Worm (Caenorhabditis elegans): ENCODE measurements around the gene col-162.
A peak's percentile ranks its signal among the peaks of the same experiment; 100 is the strongest.

col-162 gene

DNA sequence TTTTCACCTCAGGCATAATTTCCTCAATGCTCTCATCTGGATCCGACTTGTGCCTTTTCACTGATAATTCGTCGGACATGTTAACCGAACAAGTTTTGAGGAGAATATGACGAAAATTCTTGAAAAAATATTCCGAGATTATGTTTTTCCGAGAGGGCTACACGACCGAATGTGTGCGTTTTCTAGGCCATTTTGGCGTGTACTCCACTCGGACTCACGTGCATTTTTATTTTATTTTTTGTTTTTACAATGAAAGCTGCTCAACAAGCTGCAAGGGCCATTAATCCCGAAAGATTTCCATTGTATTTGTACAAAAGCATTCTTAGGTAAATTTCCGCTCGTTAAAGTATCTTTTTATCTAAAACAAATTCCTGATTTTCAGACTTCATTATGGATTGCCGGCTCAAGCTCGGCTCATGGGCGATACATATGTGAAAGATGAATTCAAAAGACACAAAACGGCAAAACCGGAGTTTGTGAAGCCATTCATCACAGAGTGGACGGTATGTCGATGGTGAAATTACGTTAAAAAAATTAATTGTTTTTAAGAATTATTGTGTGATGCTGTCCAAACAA is 26.5 kb downstream of the col-162 start, which contains the start of the genes F25H9.6 and F25H9.7 (continued):
- TF ChIP-seq ceh-34 (tag; optimal IDR thresholded peaks at IDR 0.05) (peak; percentile 62), rnt-1 (tag; optimal IDR thresholded peaks at IDR 0.05) (peak; percentile 88), sox-2 (GFP tag; IDR thresholded peaks at IDR 0.05) (no peak), lim-6 (tag; optimal IDR thresholded peaks at IDR 0.05) (peak; percentile 86), ceh-2 (tag; optimal IDR thresholded peaks at IDR 0.05) (peak; percentile 97), ets-4 (tag; optimal IDR thresholded peaks at IDR 0.05) (peak; percentile 96), pag-3 (tag; optimal IDR thresholded peaks at IDR 0.05; ENCODE audit: borderline replicate concordance) (peak; percentile 17), hlh-15 (tag; optimal IDR thresholded peaks at IDR 0.05) (peak; percentile 71), ceh-18 (tag; optimal IDR thresholded peaks at IDR 0.05) (peak; percentile 33), nfya-1 (tag; optimal IDR thresholded peaks at IDR 0.05) (peak; percentile 12), hlh-6 (tag; optimal IDR thresholded peaks at IDR 0.05) (peak; percentile 52)

DNA sequence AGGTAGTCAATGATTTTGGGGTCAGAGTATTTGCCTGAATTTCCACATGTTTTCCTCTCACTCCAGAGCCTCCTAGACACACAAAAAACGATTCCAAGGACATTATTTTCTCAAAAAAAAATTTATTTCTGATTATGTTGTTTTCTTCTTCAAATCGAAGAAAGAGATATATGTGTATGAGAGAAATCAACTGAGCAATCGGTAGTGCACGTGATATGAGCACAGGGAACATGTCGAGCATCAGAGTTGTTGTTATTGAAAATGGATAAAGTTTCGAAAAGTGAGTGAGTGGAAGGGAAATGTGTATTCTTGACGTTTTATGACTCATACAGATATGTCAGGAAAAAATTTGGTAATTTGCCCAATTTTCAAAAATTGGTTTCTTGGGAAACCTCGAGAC is 30.3 kb downstream of the col-162 start:
- TF ChIP-seq elt-2 (tag; optimal IDR thresholded peaks at IDR 0.05) (no peak), ceh-34 (tag; optimal IDR thresholded peaks at IDR 0.05) (no peak), K09A11.1 (tag; optimal IDR thresholded peaks at IDR 0.05; ENCODE audit: insufficient read depth) (no peak), hlh-8 (tag; optimal IDR thresholded peaks at IDR 0.05) (no peak), ets-4 (tag; optimal IDR thresholded peaks at IDR 0.05) (no peak), pax-1 (tag; optimal IDR thresholded peaks at IDR 0.05) (no peak), lim-6 (tag; optimal IDR thresholded peaks at IDR 0.05) (no peak), ceh-6 (GFP tag; optimal IDR thresholded peaks at IDR 0.05) (no peak), sdc-2 (tag; optimal IDR thresholded peaks at IDR 0.05) (no peak), ceh-45 (GFP tag; IDR thresholded peaks at IDR 0.05) (no peak), pha-4 (tag; optimal IDR thresholded peaks at IDR 0.05) (no peak), ahr-1 (tag; optimal IDR thresholded peaks at IDR 0.05) (no peak), hlh-6 (tag; optimal IDR thresholded peaks at IDR 0.05) (no peak), nfya-1 (tag; optimal IDR thresholded peaks at IDR 0.05) (no peak), dve-1 (tag; optimal IDR thresholded peaks at IDR 0.05) (no peak)

DNA sequence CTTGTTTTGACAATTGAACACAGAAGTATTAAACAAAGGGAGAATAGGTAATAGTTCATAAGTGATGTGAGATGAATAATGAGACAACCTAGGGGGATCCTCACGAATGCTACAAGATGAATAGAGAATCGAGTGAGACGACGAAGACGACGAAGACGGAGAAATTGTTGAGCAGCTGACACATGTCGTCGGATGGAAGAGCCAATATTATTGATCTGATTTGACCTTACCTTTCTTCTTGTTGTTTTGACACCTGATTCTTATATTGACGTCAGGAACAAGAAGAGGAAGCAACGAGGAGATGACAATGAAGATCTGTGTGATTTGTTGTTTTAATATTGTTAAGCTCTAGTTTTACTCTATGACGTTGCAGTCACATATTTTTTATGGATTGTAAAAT is 31.7 kb downstream of the col-162 start, which contains the start of gene T10G3.1:
Gene T10G3.1, minus strand, starts transcription at position 213 of the 400 bp plus-strand sequence.
- peak; percentile 76 for TF ChIP-seq unc-55 (GFP tag; optimal IDR thresholded peaks at IDR 0.05)
- no peak for TF ChIP-seq lin-11 (tag; optimal IDR thresholded peaks at IDR 0.05)

DNA sequence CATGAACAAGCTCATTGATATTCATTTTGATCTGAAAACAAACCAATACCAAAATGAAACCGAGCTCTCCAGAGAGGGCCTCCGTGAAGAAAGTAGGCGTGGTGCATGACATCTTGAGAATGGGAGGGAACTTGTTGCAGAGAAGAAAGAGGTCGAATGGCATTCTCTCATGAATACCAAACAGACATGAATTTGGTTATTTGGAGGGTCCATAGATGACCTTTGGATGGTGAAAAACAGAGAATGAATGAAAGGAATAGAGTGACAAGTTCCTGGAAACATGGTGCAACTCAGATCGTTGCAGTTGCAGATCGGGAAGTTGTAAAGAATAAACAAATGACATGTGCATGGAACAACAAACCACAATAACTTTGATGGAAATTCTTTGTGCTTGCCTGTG is 34.6 kb downstream of the col-162 start, which contains the start of gene T10G3.8:
Gene T10G3.8, minus strand, starts transcription at position 101 of the 400 bp plus-strand sequence.
- no peak for TF ChIP-seq ceh-45 (GFP tag; IDR thresholded peaks at IDR 0.05)
- no peak for TF ChIP-seq K02D7.2 (tag; optimal IDR thresholded peaks at IDR 0.05)
- no peak for TF ChIP-seq lim-6 (tag; optimal IDR thresholded peaks at IDR 0.05)
- no peak for TF ChIP-seq dve-1 (tag; optimal IDR thresholded peaks at IDR 0.05)
- TF ChIP-seq hlh-8 (tag; optimal IDR thresholded peaks at IDR 0.05), result no peak

DNA sequence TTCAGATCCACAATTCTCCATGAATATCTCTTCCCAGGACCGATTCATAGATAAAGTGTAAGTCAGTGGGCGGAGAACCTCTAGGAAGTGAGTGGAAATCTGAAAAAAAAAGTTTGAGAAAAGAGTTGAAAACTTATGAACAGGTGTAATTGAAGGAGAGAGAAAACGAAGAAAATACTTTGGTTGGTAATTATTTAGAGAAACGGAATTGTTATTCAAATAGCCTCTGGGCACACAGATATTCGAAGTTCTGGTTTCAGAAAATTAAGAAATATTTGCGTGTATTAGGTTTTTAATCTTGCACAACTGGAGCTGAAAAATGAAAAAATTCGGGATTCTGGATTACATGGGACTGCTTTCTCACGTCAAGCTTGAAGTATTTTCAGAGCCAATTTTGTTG is 38.0 kb downstream of the col-162 start, which contains the start of gene T10G3.2:
Gene T10G3.2, minus strand, starts transcription at position 101 of the 400 bp plus-strand sequence.
- TF ChIP-seq ets-4 (tag; optimal IDR thresholded peaks at IDR 0.05) (no peak), fax-1 (tag; optimal IDR thresholded peaks at IDR 0.05) (no peak), fkh-6 (tag; optimal IDR thresholded peaks at IDR 0.05) (no peak), ceh-48 (tag; optimal IDR thresholded peaks at IDR 0.05) (no peak), tbx-7 (tag; optimal IDR thresholded peaks at IDR 0.05) (no peak), pha-2 (tag; optimal IDR thresholded peaks at IDR 0.05) (no peak), ceh-34 (tag; optimal IDR thresholded peaks at IDR 0.05) (no peak), pha-4 (tag; optimal IDR thresholded peaks at IDR 0.05) (no peak), ama-1 (optimal IDR thresholded peaks at IDR 0.05) (no peak)

DNA sequence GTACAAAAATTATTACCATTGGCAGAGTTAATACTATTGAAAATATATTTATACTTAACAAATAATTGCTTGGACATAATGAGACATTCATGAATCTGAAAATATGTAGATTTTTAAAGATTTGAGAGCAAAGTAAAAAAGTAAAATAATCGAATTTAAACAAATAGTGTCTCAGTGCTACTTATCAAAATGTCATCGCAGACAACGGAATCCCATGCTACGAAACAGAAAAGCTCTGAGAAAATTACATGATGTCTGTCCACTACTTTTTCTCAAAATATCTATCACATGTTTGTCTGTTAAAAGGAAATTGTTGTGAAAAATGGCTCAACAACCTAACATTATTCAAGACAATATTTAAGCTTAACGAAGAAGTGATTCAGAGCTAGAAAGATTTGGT is 42.6 kb downstream of the col-162 start, which contains the start of gene T10G3.4:
Gene T10G3.4, minus strand, starts transcription at position 101 of the 400 bp plus-strand sequence.
- TF ChIP-seq dmd-4 (tag; optimal IDR thresholded peaks at IDR 0.05; ENCODE audit: borderline replicate concordance) (no peak), madf-2 (tag; optimal IDR thresholded peaks at IDR 0.05) (no peak), ceh-30 (tag; optimal IDR thresholded peaks at IDR 0.05) (no peak), fkh-10 (GFP tag; optimal IDR thresholded peaks at IDR 0.05) (no peak), npax-4 (tag; optimal IDR thresholded peaks at IDR 0.05) (no peak), ahr-1 (tag; optimal IDR thresholded peaks at IDR 0.05) (no peak), ceh-14 (tag; optimal IDR thresholded peaks at IDR 0.05) (no peak), zip-5 (tag; optimal IDR thresholded peaks at IDR 0.05) (no peak), unc-55 (GFP tag; optimal IDR thresholded peaks at IDR 0.05) (no peak)
